Worm (Caenorhabditis elegans) whole organism, L1 larva: ENCODE measurements around the gene gos-28.

Source experiments
- C04F5.9 ChIP-seq: sonication (generic microtip); optimal IDR thresholded peaks from 2 replicates; lab custom pipeline; 2016; ENCODE audit warnings: missing genetic modification characterization, missing compliant biosample characterization
- F16B12.6 ChIP-seq: fragments of 150-350 bp; optimal IDR thresholded peaks from 2 replicates; lab custom pipeline; 2014; ENCODE audit warnings: missing biosample characterization, missing genetic modification characterization
- aha-1 ChIP-seq: fragments of 150-350 bp; optimal IDR thresholded peaks from 2 replicates; lab custom pipeline; 2014; ENCODE audit warnings: missing biosample characterization, missing genetic modification characterization
- alr-1 ChIP-seq: fragments of 200-800 bp; sonication (Bioruptor generic); optimal IDR thresholded peaks from 2 replicates; lab custom pipeline; 2018; ENCODE audit warnings: borderline replicate concordance, mild to moderate bottlenecking, missing genetic modification characterization, missing compliant biosample characterization
- aly-2 ChIP-seq: fragments of 150-350 bp; optimal IDR thresholded peaks from 2 replicates; lab custom pipeline; 2014; ENCODE audit warnings: missing biosample characterization, missing genetic modification characterization
- ama-1 ChIP-seq: fragments of 150-350 bp; optimal IDR thresholded peaks from 2 replicates; lab custom pipeline; 2014
- blmp-1 ChIP-seq: fragments of 150-350 bp; optimal IDR thresholded peaks from 2 replicates; lab custom pipeline; 2014; ENCODE audit warnings: missing biosample characterization, missing genetic modification characterization
- ceh-82 ChIP-seq, 3 experiments: fragments of 150-350 bp in 1 of 3; sonication (generic microtip) in 2 of 3; optimal IDR thresholded peaks; 2 replicates each; lab custom pipeline; 2014 to 2017; ENCODE audit warnings: missing biosample characterization in 3 of 3, missing genetic modification characterization in 3 of 3
- ceh-90 ChIP-seq: sonication (generic microtip); optimal IDR thresholded peaks from 2 replicates; lab custom pipeline; 2016; ENCODE audit warnings: missing genetic modification characterization, missing compliant biosample characterization
- dsc-1 ChIP-seq: sonication (generic microtip); optimal IDR thresholded peaks from 2 replicates; lab custom pipeline; 2016; ENCODE audit warnings: mild to moderate bottlenecking, missing genetic modification characterization, missing compliant biosample characterization
- efl-1 ChIP-seq, 4 experiments: fragments of 150-350 bp; optimal IDR thresholded peaks in 3 of 4; peaks in 1 of 4; 1 replicate in 1 of 4; 2 replicates in 3 of 4; lab custom pipeline; 2014; ENCODE audit warnings: missing biosample characterization in 2 of 4, missing genetic modification characterization in 2 of 4, missing genetic modification reagents in 2 of 4
- elt-2 ChIP-seq: sonication (generic microtip); optimal IDR thresholded peaks from 2 replicates; lab custom pipeline; 2016; ENCODE audit warnings: missing genetic modification characterization, mild to moderate bottlenecking, inconsistent platforms, missing compliant biosample characterization, missing genetic modification reagents
- elt-3 ChIP-seq, 6 experiments: fragments of 150-350 bp in 1 of 6; sonication (generic microtip); optimal IDR thresholded peaks; 2 replicates each; lab custom pipeline; 2017 to 2018; ENCODE audit warnings: missing biosample characterization in 6 of 6, missing genetic modification characterization in 6 of 6, inconsistent platforms in 1 of 6
- ets-5 ChIP-seq: fragments of 200-800 bp; sonication (Bioruptor generic); IDR thresholded peaks from 2 replicates; pipeline ENCODE4 v1.3.6; 2022; ENCODE audit warnings: missing genetic modification characterization, missing compliant biosample characterization
- fkh-10 ChIP-seq: sonication (generic microtip); optimal IDR thresholded peaks from 2 replicates; lab custom pipeline; 2017; ENCODE audit warnings: missing biosample characterization, missing genetic modification reagents, missing genetic modification characterization
- fkh-8 ChIP-seq: sonication (generic microtip); optimal IDR thresholded peaks from 2 replicates; lab custom pipeline; 2016; ENCODE audit warnings: mild to moderate bottlenecking, missing genetic modification characterization, missing compliant biosample characterization
- fos-1 ChIP-seq: fragments of 150-350 bp; optimal IDR thresholded peaks from 2 replicates; lab custom pipeline; 2014; ENCODE audit warnings: missing biosample characterization, missing genetic modification characterization
- grh-1 ChIP-seq: fragments of 200-800 bp; sonication (Bioruptor generic); IDR thresholded peaks from 2 replicates; pipeline ENCODE4 v1.3.6; 2022; ENCODE audit warnings: missing genetic modification reagents, missing genetic modification characterization, missing compliant biosample characterization
- irx-1 ChIP-seq: sonication (generic microtip); optimal IDR thresholded peaks from 2 replicates; lab custom pipeline; 2016; ENCODE audit warnings: missing genetic modification characterization, missing compliant biosample characterization
- isw-1 ChIP-seq: fragments of 200-800 bp; sonication (Bioruptor generic); IDR thresholded peaks from 2 replicates; pipeline ENCODE4 v1.3.6; 2022; ENCODE audit warnings: missing genetic modification characterization, missing compliant biosample characterization
- jun-1 ChIP-seq: fragments of 150-350 bp; optimal IDR thresholded peaks from 2 replicates; lab custom pipeline; 2014; ENCODE audit warnings: missing biosample characterization, missing genetic modification reagents, missing genetic modification characterization
- lin-13 ChIP-seq: fragments of 150-350 bp; optimal IDR thresholded peaks from 2 replicates; lab custom pipeline; 2014; ENCODE audit warnings: missing biosample characterization, missing genetic modification reagents, missing genetic modification characterization
- lin-14 ChIP-seq: fragments of 200-800 bp; sonication (Bioruptor generic); optimal IDR thresholded peaks from 2 replicates; lab custom pipeline; 2018; ENCODE audit warnings: mild to moderate bottlenecking, missing genetic modification characterization, moderate library complexity, missing compliant biosample characterization
- lin-15B ChIP-seq: fragments of 150-350 bp; sonication (generic microtip); optimal IDR thresholded peaks from 3 replicates; lab custom pipeline; 2014; ENCODE audit warnings: missing biosample characterization, missing genetic modification characterization
- lin-35 ChIP-seq, 2 experiments: fragments of 150-350 bp; optimal IDR thresholded peaks; 2 replicates each; lab custom pipeline; 2014; ENCODE audit warnings: missing biosample characterization in 2 of 2, missing genetic modification characterization in 2 of 2, missing genetic modification reagents in 2 of 2
- lsy-2 ChIP-seq, 2 experiments: fragments of 150-350 bp; optimal IDR thresholded peaks; 2 replicates each; lab custom pipeline; 2014; ENCODE audit warnings: missing biosample characterization in 2 of 2, missing genetic modification characterization in 2 of 2
- mab-9 ChIP-seq: fragments of 200-800 bp; sonication (Bioruptor generic); IDR thresholded peaks from 2 replicates; pipeline ENCODE4 v1.3.6; 2022; ENCODE audit warnings: missing genetic modification reagents, missing genetic modification characterization, missing compliant biosample characterization
- mdl-1 ChIP-seq, 2 experiments: fragments of 150-350 bp; optimal IDR thresholded peaks; 2 replicates each; lab custom pipeline; 2014 to 2017; ENCODE audit warnings: missing biosample characterization in 2 of 2, missing genetic modification characterization in 2 of 2, inconsistent platforms in 1 of 2
- mef-2 ChIP-seq: fragments of 150-350 bp; optimal IDR thresholded peaks from 2 replicates; lab custom pipeline; 2014; ENCODE audit warnings: missing biosample characterization, missing genetic modification characterization
- nhr-12 ChIP-seq: sonication (generic microtip); optimal IDR thresholded peaks from 2 replicates; lab custom pipeline; 2017; ENCODE audit warnings: missing biosample characterization, missing genetic modification characterization
- nhr-20 ChIP-seq: sonication (generic microtip); optimal IDR thresholded peaks from 2 replicates; lab custom pipeline; 2016; ENCODE audit warnings: mild to moderate bottlenecking, missing genetic modification characterization, missing compliant biosample characterization
- nhr-237 ChIP-seq: fragments of 150-350 bp; optimal IDR thresholded peaks from 2 replicates; lab custom pipeline; 2014; ENCODE audit warnings: missing biosample characterization, missing genetic modification characterization
- nhr-71 ChIP-seq: sonication (generic microtip); optimal IDR thresholded peaks from 2 replicates; lab custom pipeline; 2016; ENCODE audit warnings: mild to moderate bottlenecking, missing genetic modification characterization, moderate library complexity, missing compliant biosample characterization
- nhr-77 ChIP-seq: fragments of 150-350 bp; optimal IDR thresholded peaks from 2 replicates; lab custom pipeline; 2014; ENCODE audit warnings: missing biosample characterization, missing genetic modification characterization
- nhr-85 ChIP-seq: sonication (generic microtip); peaks from one replicate; lab custom pipeline; 2016; ENCODE audit warnings: missing genetic modification characterization, inconsistent platforms, missing compliant biosample characterization
- nhr-90 ChIP-seq: sonication (generic microtip); optimal IDR thresholded peaks from 2 replicates; lab custom pipeline; 2016; ENCODE audit warnings: mild to moderate bottlenecking, missing genetic modification characterization, missing compliant biosample characterization; ENCODE audit not compliant: poor library complexity
- pax-3 ChIP-seq: fragments of 200-800 bp; sonication (Bioruptor generic); optimal IDR thresholded peaks from 2 replicates; lab custom pipeline; 2018; ENCODE audit warnings: mild to moderate bottlenecking, missing genetic modification characterization, moderate library complexity, missing compliant biosample characterization
- rnt-1 ChIP-seq: sonication (generic microtip); optimal IDR thresholded peaks from 2 replicates; lab custom pipeline; 2016; ENCODE audit warnings: mild to moderate bottlenecking, missing genetic modification characterization, moderate library complexity, missing compliant biosample characterization
- skn-1 ChIP-seq: fragments of 150-350 bp; optimal IDR thresholded peaks from 2 replicates; lab custom pipeline; 2014; ENCODE audit warnings: missing biosample characterization, missing genetic modification characterization
- snu-23 ChIP-seq: sonication (generic microtip); optimal IDR thresholded peaks from 2 replicates; lab custom pipeline; 2016; ENCODE audit warnings: missing genetic modification characterization, missing compliant biosample characterization
- swsn-7 ChIP-seq: sonication (generic microtip); optimal IDR thresholded peaks from 2 replicates; lab custom pipeline; 2016; ENCODE audit warnings: missing genetic modification characterization, missing compliant biosample characterization
- tbx-2 ChIP-seq: sonication (generic microtip); optimal IDR thresholded peaks from 2 replicates; lab custom pipeline; 2016; ENCODE audit warnings: missing genetic modification characterization, missing compliant biosample characterization
- unc-130 ChIP-seq: fragments of 150-350 bp; optimal IDR thresholded peaks from 2 replicates; lab custom pipeline; 2017; ENCODE audit warnings: missing biosample characterization, missing genetic modification characterization, inconsistent platforms
- unc-62 ChIP-seq: fragments of 150-350 bp; optimal IDR thresholded peaks from 2 replicates; lab custom pipeline; 2014; ENCODE audit warnings: missing biosample characterization, missing genetic modification reagents, missing genetic modification characterization
- unc-86 ChIP-seq: sonication (generic microtip); optimal IDR thresholded peaks from 2 replicates; lab custom pipeline; 2016; ENCODE audit warnings: missing genetic modification characterization, missing compliant biosample characterization
- xbp-1 ChIP-seq: sonication (generic microtip); optimal IDR thresholded peaks from 2 replicates; lab custom pipeline; 2016; ENCODE audit warnings: missing genetic modification characterization, missing compliant biosample characterization
- zag-1 ChIP-seq: fragments of 150-350 bp; optimal IDR thresholded peaks from 2 replicates; lab custom pipeline; 2014; ENCODE audit warnings: missing biosample characterization, missing genetic modification characterization
- ztf-4 ChIP-seq: fragments of 150-350 bp; optimal IDR thresholded peaks from 2 replicates; lab custom pipeline; 2014; ENCODE audit warnings: missing biosample characterization, missing genetic modification characterization

gos-28 gene

ce11 chrIII:7338693-7339092 lies 10.3 kb downstream of the gos-28 start, which contains the start of gene kap-1:
kap-1 (plus strand) TSS chrIII:7338835.
- TF ChIP-seq unc-130 (tag; lab: Kevin White, UChicago) (no peak), lsy-2 (tag; optimal IDR thresholded peaks at IDR 0.05; lab: Kevin White, UChicago) (peak in 1 of 2 experiments; percentile 12), ama-1 (lab: Kevin White, UChicago) (peak; percentile 42), elt-2 (tag; lab: Kevin White, UChicago) (peak; percentile 14), C04F5.9 (no peak), rnt-1 (tag; lab: Kevin White, UChicago) (peak; percentile 9), efl-1 (optimal IDR thresholded peaks at IDR 0.05; lab: Kevin White, UChicago) (no peak), efl-1 (GFP tag; optimal IDR thresholded peaks at IDR 0.05 in 1 of 2; lab: Kevin White, UChicago) (peak in 1 of 2 experiments; percentile 86)

ce11 chrIII:7338009-7338408 lies 11.0 kb downstream of the gos-28 start:
- no peak for TF ChIP-seq aly-2
- peak; percentile 41; the same call in 1 of the 2 replicates for TF ChIP-seq grh-1 (GFP tag; lab: Robert Waterston, UW)
- no peak for TF ChIP-seq fos-1
- TF ChIP-seq aha-1 (tag; lab: Kevin White, UChicago), result no peak

ce11 chrIII:7336214-7336613 lies 12.8 kb downstream of the gos-28 start, which contains the start of gene gsp-2:
gsp-2 (plus strand) TSS chrIII:7336587.
- TF ChIP-seq ceh-90 (tag; lab: Kevin White, UChicago) (no peak), ceh-82 (tag; optimal IDR thresholded peaks at IDR 0.05; lab: Kevin White, UChicago) (peak; percentile 52 to 67 (median 60)), jun-1 (tag; lab: Kevin White, UChicago) (peak; percentile 46), aha-1 (tag; lab: Kevin White, UChicago) (no peak), mab-9 (GFP tag; lab: Robert Waterston, UW) (peak; percentile 47; the same call in 1 of the 2 replicates), ama-1 (lab: Kevin White, UChicago) (no peak), efl-1 (optimal IDR thresholded peaks at IDR 0.05; lab: Kevin White, UChicago) (peak; percentile 77 to 78), efl-1 (GFP tag; optimal IDR thresholded peaks at IDR 0.05 in 1 of 2; lab: Kevin White, UChicago) (peak; percentile 66 to 96), unc-86 (tag; lab: Kevin White, UChicago) (peak; percentile 53), fos-1 (peak; percentile 26), pax-3 (tag; lab: Kevin White, UChicago) (peak; percentile 57), irx-1 (tag; lab: Kevin White, UChicago) (no peak), F16B12.6 (tag; lab: Kevin White, UChicago) (no peak), nhr-77 (tag; lab: Kevin White, UChicago) (peak; percentile 57), tbx-2 (peak; percentile 60), lsy-2 (tag; optimal IDR thresholded peaks at IDR 0.05; lab: Kevin White, UChicago) (peak; percentile 94 to 98), blmp-1 (peak; percentile 78), snu-23 (GFP tag; lab: Kevin White, UChicago) (peak; percentile 81), rnt-1 (tag; lab: Kevin White, UChicago) (peak; percentile 56), nhr-237 (tag; lab: Kevin White, UChicago) (peak; percentile 24), dsc-1 (tag; lab: Kevin White, UChicago) (peak; percentile 53), fkh-8 (tag; lab: Kevin White, UChicago) (peak; percentile 77), swsn-7 (tag; lab: Kevin White, UChicago) (peak; percentile 58), nhr-20 (tag; lab: Kevin White, UChicago) (peak; percentile 74), lin-13 (GFP tag; lab: Kevin White, UChicago) (peak; percentile 72), unc-62 (no peak), elt-3 (tag; optimal IDR thresholded peaks at IDR 0.05; lab: Kevin White, UChicago) (peak in 3 of 6 experiments; percentile 29 to 89 (median 51)), xbp-1 (tag; lab: Kevin White, UChicago) (peak; percentile 63), ets-5 (no peak), mdl-1 (tag; optimal IDR thresholded peaks at IDR 0.05; lab: Kevin White, UChicago) (peak in 1 of 2 experiments; percentile 74), fkh-10 (no peak), isw-1 (peak; percentile 73), nhr-12 (tag; lab: Kevin White, UChicago) (no peak), lin-35 (GFP tag; optimal IDR thresholded peaks at IDR 0.05; lab: Kevin White, UChicago) (peak; percentile 83), nhr-85 (tag; lab: Kevin White, UChicago) (peak; percentile 48), lin-14 (peak; percentile 85), skn-1 (peak; percentile 85), alr-1 (tag; lab: Kevin White, UChicago) (no peak), nhr-71 (peak; percentile 78), zag-1 (tag; lab: Kevin White, UChicago) (no peak), nhr-90 (tag; lab: Kevin White, UChicago) (peak; percentile 51), mef-2 (tag; lab: Kevin White, UChicago) (no peak), lin-15B (tag; lab: Kevin White, UChicago) (peak; percentile 92), ztf-4 (tag; lab: Kevin White, UChicago) (peak; percentile 36), grh-1 (GFP tag; lab: Robert Waterston, UW) (0 out of 2 replicates have a peak, but pooled peaks have one; percentile 5)
